Fruit fly (Drosophila melanogaster) whole organism: ENCODE results near the gene snRNP-U1-C.
A peak's percentile ranks its signal among the peaks of the same experiment; 100 is the strongest.

Source experiments
- CG8478 ChIP-seq: fragments of >200 bp; optimal IDR thresholded peaks from 2 replicates; lab custom pipeline; 2018; ENCODE audit warnings: inconsistent platforms
- Dll ChIP-seq: fragments of >200 bp; optimal IDR thresholded peaks from 2 replicates; lab custom pipeline; 2017
- EcR ChIP-seq, 2 experiments: fragments of >200 bp; optimal IDR thresholded peaks; 2 replicates each; lab custom pipeline; 2017; ENCODE audit warnings: missing biosample characterization in 2 of 2, missing genetic modification characterization in 2 of 2, missing genetic modification reagents in 2 of 2
- pan ChIP-seq: fragments of >200 bp; optimal IDR thresholded peaks from 2 replicates; lab custom pipeline; 2017
- psq ChIP-seq: fragments of >200 bp; optimal IDR thresholded peaks from 2 replicates; lab custom pipeline; 2017
- usp ChIP-seq: fragments of >200 bp; optimal IDR thresholded peaks from 2 replicates; lab custom pipeline; 2017; ENCODE audit warnings: missing biosample characterization, missing genetic modification characterization, mixed read lengths

snRNP-U1-C gene

dm6 chr3R:18989819-18990137 lies 6.3 kb upstream of the snRNP-U1-C start:
- TF ChIP-seq pan (lab: Kevin White, UChicago), result no peak
- TF ChIP-seq psq (lab: Kevin White, UChicago), result no peak
- TF ChIP-seq EcR (GFP tag; optimal IDR thresholded peaks at IDR 0.05; lab: Kevin White, UChicago), result no peak
- TF ChIP-seq Dll (lab: Kevin White, UChicago), result no peak
- no peak for TF ChIP-seq usp (GFP tag; lab: Kevin White, UChicago)
- no peak for TF ChIP-seq CG8478 (lab: Kevin White, UChicago)

- TF ChIP-seq CG8478 (lab: Kevin White, UChicago), result no peak
- TF ChIP-seq EcR (GFP tag; optimal IDR thresholded peaks at IDR 0.05; lab: Kevin White, UChicago), result no peak
- TF ChIP-seq usp (GFP tag; lab: Kevin White, UChicago), result no peak
- TF ChIP-seq pan (lab: Kevin White, UChicago), result no peak
- TF ChIP-seq psq (lab: Kevin White, UChicago), result no peak
- no peak for TF ChIP-seq Dll (lab: Kevin White, UChicago)
These were observed 5.7 kb upstream of the snRNP-U1-C start for dm6 chr3R:18988957-18989818.

- TF ChIP-seq Dll (lab: Kevin White, UChicago) (peak; percentile 40), psq (lab: Kevin White, UChicago) (no peak)
These were observed 4.3 kb upstream of the snRNP-U1-C start for dm6 chr3R:18987428-18988416.

- TF ChIP-seq EcR (GFP tag; optimal IDR thresholded peaks at IDR 0.05; lab: Kevin White, UChicago), result no peak
- TF ChIP-seq psq (lab: Kevin White, UChicago), result no peak
- TF ChIP-seq usp (GFP tag; lab: Kevin White, UChicago), result no peak
- no peak for TF ChIP-seq Dll (lab: Kevin White, UChicago)
- no peak for TF ChIP-seq CG8478 (lab: Kevin White, UChicago)
- no peak for TF ChIP-seq pan (lab: Kevin White, UChicago)
These were observed 2.8 kb upstream of the snRNP-U1-C start for dm6 chr3R:18986089-18986887.

- TF ChIP-seq usp (GFP tag; lab: Kevin White, UChicago) (no peak), CG8478 (lab: Kevin White, UChicago) (no peak), pan (lab: Kevin White, UChicago) (peak; percentile 59), Dll (lab: Kevin White, UChicago) (no peak)
These were observed 1.8 kb upstream of the snRNP-U1-C start for dm6 chr3R:18985114-18985785.

- TF ChIP-seq usp (GFP tag; lab: Kevin White, UChicago) (no peak), EcR (GFP tag; optimal IDR thresholded peaks at IDR 0.05; lab: Kevin White, UChicago) (no peak), CG8478 (lab: Kevin White, UChicago) (no peak), pan (lab: Kevin White, UChicago) (no peak), psq (lab: Kevin White, UChicago) (no peak), Dll (lab: Kevin White, UChicago) (no peak)
These were observed 2.5 kb downstream of the snRNP-U1-C start, which contains the start of the genes dnk and Smu1 for dm6 chr3R:18980863-18981536. Gene dnk (plus strand): TSS chr3R:18980995. Gene Smu1 (minus strand): TSS chr3R:18981324.

dm6 chr3R:18978709-18979108 lies 4.7 kb downstream of the snRNP-U1-C start, which contains the start of gene euc:
Gene euc (minus strand): TSS chr3R:18978809.
- TF ChIP-seq EcR (GFP tag; optimal IDR thresholded peaks at IDR 0.05; lab: Kevin White, UChicago), result no peak
- TF ChIP-seq psq (lab: Kevin White, UChicago), result no peak
- TF ChIP-seq Dll (lab: Kevin White, UChicago), result no peak
- no peak for TF ChIP-seq pan (lab: Kevin White, UChicago)

DNA sequence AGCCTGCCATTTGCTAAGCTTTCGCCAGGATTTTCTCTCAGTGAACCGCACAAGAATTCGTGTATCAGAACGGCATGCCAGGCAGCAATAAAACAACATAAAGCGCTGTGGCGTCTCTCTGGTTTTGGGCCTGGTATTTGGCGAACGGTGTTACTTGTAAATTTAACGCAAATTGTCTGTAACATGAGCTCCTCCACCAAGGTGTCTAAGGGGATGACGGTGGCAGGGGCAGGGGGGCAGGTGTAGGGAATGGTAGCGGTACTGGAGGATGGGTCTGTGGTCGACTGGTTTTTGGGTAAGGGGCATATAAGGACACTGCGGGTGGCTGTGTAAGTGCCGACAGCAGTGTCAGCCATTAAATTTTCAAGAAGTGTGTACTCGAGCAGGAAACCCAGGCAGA lies 18.6 kb downstream of the snRNP-U1-C start:
- TF ChIP-seq psq (lab: Kevin White, UChicago) (no peak), Dll (lab: Kevin White, UChicago) (no peak), usp (GFP tag; lab: Kevin White, UChicago) (no peak), EcR (GFP tag; optimal IDR thresholded peaks at IDR 0.05; lab: Kevin White, UChicago) (no peak), pan (lab: Kevin White, UChicago) (no peak), CG8478 (lab: Kevin White, UChicago) (no peak)

dm6 chr3R:18949896-18950295 lies 33.6 kb downstream of the snRNP-U1-C start, which contains the start of gene CG43732:
Gene CG43732 (plus strand): TSS chr3R:18950196.
- TF ChIP-seq pan (lab: Kevin White, UChicago) (no peak), CG8478 (lab: Kevin White, UChicago) (no peak), usp (GFP tag; lab: Kevin White, UChicago) (no peak), psq (lab: Kevin White, UChicago) (no peak), EcR (GFP tag; optimal IDR thresholded peaks at IDR 0.05; lab: Kevin White, UChicago) (no peak), Dll (lab: Kevin White, UChicago) (no peak)
